Worm (Caenorhabditis elegans): Measurements from ENCODE around the gene F32E10.5.

F32E10.5 gene

ce11 chrIV:7580062-7580614 is 2.0 kb upstream of the F32E10.5 start, which contains the start of the genes cec-5 and nol-10 (continued):
- TF ChIP-seq ztf-26 (tag; optimal IDR thresholded peaks at IDR 0.05) (no peak), K12H6.12 (tag; optimal IDR thresholded peaks at IDR 0.05) (peak; percentile 36), F49E8.2 (tag; optimal IDR thresholded peaks at IDR 0.05; ENCODE audit: insufficient read depth) (peak; percentile 92), T07F8.4 (tag; optimal IDR thresholded peaks at IDR 0.05) (peak; percentile 12), let-607 (tag; optimal IDR thresholded peaks at IDR 0.05) (peak in 1 of 2 experiments; percentile 41), hrde-1 (tag; optimal IDR thresholded peaks at IDR 0.05; ENCODE audit: borderline replicate concordance) (peak; percentile 24), zim-3 (tag; optimal IDR thresholded peaks at IDR 0.05) (no peak), hsf-1 (GFP tag; IDR thresholded peaks at IDR 0.05) (0 out of 2 replicates have a peak, but pooled peaks have one; percentile 26), madf-10 (tag; optimal IDR thresholded peaks at IDR 0.05) (peak; percentile 67), nhr-179 (tag; optimal IDR thresholded peaks at IDR 0.05) (no peak), aptf-3 (GFP tag; IDR thresholded peaks at IDR 0.05) (no peak), pbrm-1 (GFP tag; IDR thresholded peaks at IDR 0.05) (peak; percentile 88), snpc-4 (GFP tag; optimal IDR thresholded peaks at IDR 0.05) (peak; percentile 77), snpc-4 (tag; optimal IDR thresholded peaks at IDR 0.05) (peak; percentile 76 to 89 (median 79)), mxl-1 (tag; optimal IDR thresholded peaks at IDR 0.05) (no peak), repo-1 (tag; optimal IDR thresholded peaks at IDR 0.05) (peak; percentile 30), madf-8 (GFP tag; conservative IDR thresholded peaks at IDR 0.05) (peak; percentile 41), madf-6 (GFP tag; IDR thresholded peaks at IDR 0.05) (peak; percentile 82), madf-3 (GFP tag; IDR thresholded peaks at IDR 0.05) (peak; percentile 99), nhr-80 (tag; optimal IDR thresholded peaks at IDR 0.05) (peak; percentile 39), lin-54 (GFP tag; optimal IDR thresholded peaks at IDR 0.05) (peak; percentile 95), F52B5.7 (tag; optimal IDR thresholded peaks at IDR 0.05) (no peak), ceh-27 (GFP tag; optimal IDR thresholded peaks at IDR 0.05) (peak; percentile 90), Y79H2A.3 (GFP tag; conservative IDR thresholded peaks at IDR 0.05) (peak; percentile 66; the same call in 1 of the 2 replicates), lin-40 (tag; optimal IDR thresholded peaks at IDR 0.05) (peak; percentile 62), ceh-100 (GFP tag; IDR thresholded peaks at IDR 0.05) (peak; percentile 83), lsl-1 (GFP tag; optimal IDR thresholded peaks at IDR 0.05) (peak; percentile 81), ztf-3 (GFP tag; optimal IDR thresholded peaks at IDR 0.05) (no peak), ztf-28 (GFP tag; IDR thresholded peaks at IDR 0.05) (0 out of 2 replicates have a peak, but pooled peaks have one; percentile 27), tlf-1 (GFP tag; optimal IDR thresholded peaks at IDR 0.05) (peak; percentile 73), athp-1 (tag; optimal IDR thresholded peaks at IDR 0.05) (peak; percentile 46), snpc-3.4 (tag; optimal IDR thresholded peaks at IDR 0.05) (peak; percentile 94), tbx-9 (tag; optimal IDR thresholded peaks at IDR 0.05; ENCODE audit: borderline replicate concordance) (no peak), F22D6.2 (tag; optimal IDR thresholded peaks at IDR 0.05) (no peak), snpc-1.3 (tag; optimal IDR thresholded peaks at IDR 0.05; ENCODE audit: insufficient read depth) (peak; percentile 97), ekl-4 (GFP tag; IDR thresholded peaks at IDR 0.05) (peak; percentile 75), attf-3 (GFP tag; conservative IDR thresholded peaks at IDR 0.05) (peak; percentile 96), unc-130 (GFP tag; optimal IDR thresholded peaks at IDR 0.05) (peak; percentile 65), hlh-12 (tag; optimal IDR thresholded peaks at IDR 0.05) (no peak), dpl-1 (GFP tag; optimal IDR thresholded peaks at IDR 0.05) (peak; percentile 77), cebp-1 (GFP tag; IDR thresholded peaks at IDR 0.05) (no peak), cebp-1 (tag; optimal IDR thresholded peaks at IDR 0.05) (peak; percentile 80), nfyb-1 (GFP tag; IDR thresholded peaks at IDR 0.05) (peak; percentile 83)

All from whole organism, young adult.